Fruit fly (Drosophila melanogaster) whole organism, wandering third instar larva: ENCODE measurements around the gene TwdlY.

ENCODE experiments used
- GATAd ChIP-seq: sonication (Bioruptor generic); optimal IDR thresholded peaks from 2 replicates; lab custom pipeline; 2016; ENCODE audit warnings: missing biosample characterization, missing genetic modification characterization
- Hr78 ChIP-seq: fragments of >200 bp; optimal IDR thresholded peaks from 2 replicates; lab custom pipeline; 2017; ENCODE audit warnings: missing biosample characterization, missing genetic modification characterization
- Rel ChIP-seq, 2 experiments: fragments of 200-800 bp; sonication (Bioruptor generic) in 1 of 2; optimal IDR thresholded peaks; 2 replicates in 1 of 2; 3 replicates in 1 of 2; lab custom pipeline; 2016 to 2019; ENCODE audit warnings: mild to moderate bottlenecking in 2 of 2, missing biosample characterization in 2 of 2, missing genetic modification characterization in 2 of 2, moderate library complexity in 1 of 2
- Sp1 ChIP-seq: fragments of 200-800 bp; sonication (Bioruptor generic); optimal IDR thresholded peaks from 3 replicates; lab custom pipeline; 2019; ENCODE audit warnings: missing biosample characterization, mild to moderate bottlenecking, missing genetic modification characterization, moderate library complexity
- tai ChIP-seq: sonication (Bioruptor generic); optimal IDR thresholded peaks from 2 replicates; lab custom pipeline; 2016; ENCODE audit warnings: missing biosample characterization, missing genetic modification characterization
- usp ChIP-seq: fragments of >200 bp; optimal IDR thresholded peaks from 2 replicates; lab custom pipeline; 2017; ENCODE audit warnings: missing biosample characterization, missing genetic modification characterization

DNA sequence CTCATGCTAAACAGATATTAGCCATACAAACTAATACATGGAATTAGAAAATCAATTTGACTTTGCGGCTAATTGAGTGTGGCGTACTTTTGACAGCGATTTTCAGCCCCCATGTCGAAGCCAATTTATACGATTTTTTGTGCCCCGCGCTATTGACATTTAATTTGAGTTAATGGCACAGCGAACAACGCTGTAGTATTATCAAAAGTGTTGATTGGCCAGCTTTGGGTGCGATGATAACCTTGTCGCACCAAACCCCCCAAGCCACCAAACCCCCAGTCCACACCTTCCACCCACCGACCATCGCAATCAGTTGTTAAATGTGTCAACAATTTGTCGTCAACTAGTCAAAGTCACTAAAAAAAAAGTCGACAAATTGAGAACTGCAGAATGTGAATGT lies 14.6 kb downstream of the TwdlY start:
- TF ChIP-seq GATAd (no peak), usp (GFP tag; lab: Kevin White, UChicago) (no peak), Rel (GFP tag; optimal IDR thresholded peaks at IDR 0.05; lab: Kevin White, UChicago) (no peak), Rel (tag; optimal IDR thresholded peaks at IDR 0.05; lab: Kevin White, UChicago) (no peak), Hr78 (no peak), tai (GFP tag; lab: Kevin White, UChicago) (no peak), Sp1 (no peak)
